Worm (Caenorhabditis elegans) whole organism, L3 larva: ENCODE data around the gene clp-6.

ENCODE experiments used
- aly-2 ChIP-seq: fragments of 150-350 bp; optimal IDR thresholded peaks from 2 replicates; lab custom pipeline; 2014; ENCODE audit warnings: missing biosample characterization, missing genetic modification characterization
- ama-1 ChIP-seq: fragments of 150-350 bp; optimal IDR thresholded peaks from 2 replicates; lab custom pipeline; 2018
- elt-1 ChIP-seq: fragments of 150-350 bp; optimal IDR thresholded peaks from 2 replicates; lab custom pipeline; 2014; ENCODE audit warnings: missing biosample characterization, missing genetic modification characterization
- elt-2 ChIP-seq: sonication (generic microtip); optimal IDR thresholded peaks from 2 replicates; lab custom pipeline; 2016; ENCODE audit warnings: missing genetic modification reagents, mild to moderate bottlenecking, missing genetic modification characterization, missing compliant biosample characterization
- elt-3 ChIP-seq, 3 experiments: fragments of 150-350 bp in 1 of 3; sonication (generic microtip) in 2 of 3; optimal IDR thresholded peaks; 2 replicates in 2 of 3; 4 replicates in 1 of 3; lab custom pipeline; 2014 to 2017; ENCODE audit warnings: missing biosample characterization in 3 of 3, missing genetic modification characterization in 3 of 3
- lin-15B ChIP-seq: fragments of 150-350 bp; optimal IDR thresholded peaks from 2 replicates; lab custom pipeline; 2014; ENCODE audit warnings: missing biosample characterization, missing genetic modification characterization
- nhr-12 ChIP-seq: fragments of 150-350 bp; optimal IDR thresholded peaks from 2 replicates; lab custom pipeline; 2014; ENCODE audit warnings: missing biosample characterization, missing genetic modification characterization
- nhr-77 ChIP-seq: fragments of 150-350 bp; optimal IDR thresholded peaks from 2 replicates; lab custom pipeline; 2014; ENCODE audit warnings: missing biosample characterization, missing genetic modification characterization
- pha-4 ChIP-seq: fragments of 150-350 bp; optimal IDR thresholded peaks from 2 replicates; lab custom pipeline; 2014; ENCODE audit warnings: missing biosample characterization, missing genetic modification reagents, missing genetic modification characterization
- pqm-1 ChIP-seq: fragments of 150-350 bp; optimal IDR thresholded peaks from 2 replicates; lab custom pipeline; 2017; ENCODE audit warnings: missing biosample characterization, missing genetic modification characterization, inconsistent platforms
- snpc-4 ChIP-seq: fragments of 150-350 bp; optimal IDR thresholded peaks from 2 replicates; lab custom pipeline; 2014; ENCODE audit warnings: missing biosample characterization, missing genetic modification characterization
- unc-39 ChIP-seq: sonication (generic microtip); optimal IDR thresholded peaks from 4 replicates; lab custom pipeline; 2017; ENCODE audit warnings: missing biosample characterization, missing genetic modification characterization
- unc-62 ChIP-seq: fragments of 150-350 bp; sonication (generic microtip); optimal IDR thresholded peaks from 4 replicates; lab custom pipeline; 2014; ENCODE audit warnings: missing biosample characterization, missing genetic modification reagents, missing genetic modification characterization
- ztf-11 ChIP-seq: fragments of 150-350 bp; optimal IDR thresholded peaks from 2 replicates; lab custom pipeline; 2014; ENCODE audit warnings: missing biosample characterization, missing genetic modification characterization

- TF ChIP-seq aly-2 = no peak
- TF ChIP-seq snpc-4 (tag; lab: Kevin White, UChicago) = no peak
- TF ChIP-seq ztf-11 (tag; lab: Kevin White, UChicago) = no peak
- no peak for TF ChIP-seq elt-1 (tag; lab: Kevin White, UChicago)
- TF ChIP-seq unc-39 (tag; lab: Kevin White, UChicago) = no peak
- no peak for TF ChIP-seq pqm-1 (tag; lab: Kevin White, UChicago)
- TF ChIP-seq unc-62 (GFP tag; lab: Kevin White, UChicago) = no peak
- no peak for TF ChIP-seq elt-2 (tag; lab: Kevin White, UChicago)
- no peak for TF ChIP-seq nhr-12
- TF ChIP-seq elt-3 (tag; optimal IDR thresholded peaks at IDR 0.05; lab: Kevin White, UChicago) = no peak
- no peak for TF ChIP-seq lin-15B (tag; lab: Kevin White, UChicago)
- no peak for TF ChIP-seq nhr-77 (tag; lab: Kevin White, UChicago)
- TF ChIP-seq pha-4 = no peak
- TF ChIP-seq ama-1 (lab: Kevin White, UChicago) = no peak
Measured at ce11 chrIV:1391446-1391845, 43.4 kb downstream of the clp-6 start.
